Fruit fly (Drosophila melanogaster): ENCODE results near the gene beta4GalT7.

dm6 chr3R:25032686-25033085, 9.6 kb downstream of the beta4GalT7 start:
- TF ChIP-seq CG8478 (optimal IDR thresholded peaks at IDR 0.05), result no peak
- TF ChIP-seq CTCF (optimal IDR thresholded peaks at IDR 0.05), result no peak

All from S2 (cell line).